Fruit fly (Drosophila melanogaster): ENCODE measurements around the gene Mrp4.

The Mrp4 gene

DNA sequence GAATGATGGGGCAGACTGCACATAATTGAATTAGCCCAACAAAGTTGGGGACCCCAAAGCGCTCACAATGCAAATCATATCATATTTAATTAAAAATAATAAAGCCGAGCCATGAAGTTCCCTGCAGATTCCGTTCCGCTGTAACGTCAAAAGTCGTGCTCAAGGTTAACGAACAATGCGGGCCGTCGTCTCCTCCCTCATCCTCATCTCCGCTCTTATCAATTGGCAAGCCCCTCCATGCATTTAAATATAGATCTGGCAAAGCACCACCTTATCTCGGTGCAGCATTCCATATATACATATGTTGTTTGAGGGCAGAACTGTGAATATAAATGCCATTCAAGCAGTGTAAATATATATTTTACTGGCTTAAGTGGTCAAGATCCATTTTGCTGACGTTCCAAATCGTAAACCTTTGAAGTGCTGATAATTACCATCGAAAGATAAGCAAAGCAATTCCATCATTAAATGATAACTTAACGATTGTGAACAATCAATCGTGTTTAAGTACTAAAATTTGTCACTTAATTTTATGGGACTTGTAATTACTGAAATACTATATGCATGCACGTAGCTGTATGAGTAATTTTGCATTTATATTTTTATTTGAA is 4.2 kb upstream of the Mrp4 start:
- TF ChIP-seq Myc (optimal IDR thresholded peaks at IDR 0.05) = no peak
- TF ChIP-seq h (optimal IDR thresholded peaks at IDR 0.05) = no peak
- TF ChIP-seq ttk (optimal IDR thresholded peaks at IDR 0.05) = no peak

DNA sequence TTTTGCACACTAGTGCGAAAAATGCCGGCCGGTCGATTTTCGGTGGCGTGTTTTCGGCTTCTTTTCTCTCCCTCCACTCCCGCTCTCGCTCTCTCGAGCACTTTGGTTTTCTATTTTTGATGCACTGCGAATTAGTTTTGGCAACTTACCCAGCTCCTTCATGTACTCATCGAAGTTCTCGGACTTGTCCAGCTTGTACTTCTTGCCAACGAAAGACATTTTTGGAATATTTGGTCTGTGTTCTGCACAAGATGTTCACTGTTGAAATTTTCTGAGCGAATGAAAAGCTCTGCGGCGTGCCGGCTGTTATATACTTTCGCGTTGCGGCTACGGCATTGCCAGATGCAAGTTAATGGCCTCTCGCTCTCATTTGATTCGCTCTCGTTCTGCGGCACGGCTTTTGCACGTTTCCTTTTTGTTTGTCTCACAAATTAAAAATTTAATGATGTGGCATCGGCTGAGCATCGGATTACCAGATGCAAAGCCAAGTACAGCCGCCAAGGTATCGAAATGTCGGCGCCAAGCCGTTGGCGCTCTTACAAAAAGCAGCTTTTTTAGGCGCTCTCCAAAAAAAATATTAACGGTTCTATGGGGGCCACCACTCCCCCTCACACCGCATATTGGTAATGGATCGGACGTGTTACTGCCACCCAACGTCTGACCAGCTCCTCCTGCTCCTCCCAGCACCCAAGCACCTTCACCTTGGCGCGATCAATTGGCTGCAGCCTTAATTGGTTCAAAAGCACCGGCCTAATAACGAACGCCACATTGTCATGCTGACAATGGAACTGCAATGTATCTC is 2.1 kb upstream of the Mrp4 start, which contains the start of the genes fabp and sea:
Gene fabp, minus strand, starts transcription at position 286 of the 802 bp plus-strand sequence.
Gene sea, minus strand, starts transcription at position 286 of the 802 bp plus-strand sequence.
- no peak for TF ChIP-seq psq (optimal IDR thresholded peaks at IDR 0.05)
- no peak for TF ChIP-seq Myc (optimal IDR thresholded peaks at IDR 0.05)
- TF ChIP-seq Sin3A (optimal IDR thresholded peaks at IDR 0.05) = no peak

DNA sequence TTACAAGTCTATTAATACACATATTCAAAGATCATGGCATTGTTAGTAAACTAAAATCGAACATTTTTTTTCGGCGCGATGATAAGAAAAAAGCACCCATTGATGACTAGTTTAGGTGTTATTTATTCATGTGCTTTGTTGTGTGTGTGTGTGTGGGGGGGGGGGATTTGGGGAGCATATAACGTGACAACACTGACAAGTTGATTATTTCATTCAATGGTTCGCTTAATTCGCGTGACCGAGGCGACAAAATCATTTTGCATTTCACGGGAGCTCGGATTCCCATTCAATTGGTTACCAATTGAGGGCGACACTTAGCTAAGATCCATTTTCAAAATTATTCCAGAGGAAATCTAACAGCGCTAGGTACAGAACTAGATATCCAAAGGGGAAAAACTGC is 943 bp downstream of the Mrp4 start:
- no peak for TF ChIP-seq h (optimal IDR thresholded peaks at IDR 0.05)
- no peak for TF ChIP-seq insv (optimal IDR thresholded peaks at IDR 0.05)
- no peak for TF ChIP-seq Sin3A (optimal IDR thresholded peaks at IDR 0.05)
- TF ChIP-seq Myc (optimal IDR thresholded peaks at IDR 0.05) = no peak
- no peak for TF ChIP-seq ttk (optimal IDR thresholded peaks at IDR 0.05)
- no peak for TF ChIP-seq psq (optimal IDR thresholded peaks at IDR 0.05)

dm6 chr3R:11571408-11571807 is 2.4 kb downstream of the Mrp4 start:
- TF ChIP-seq h (optimal IDR thresholded peaks at IDR 0.05) = no peak

DNA sequence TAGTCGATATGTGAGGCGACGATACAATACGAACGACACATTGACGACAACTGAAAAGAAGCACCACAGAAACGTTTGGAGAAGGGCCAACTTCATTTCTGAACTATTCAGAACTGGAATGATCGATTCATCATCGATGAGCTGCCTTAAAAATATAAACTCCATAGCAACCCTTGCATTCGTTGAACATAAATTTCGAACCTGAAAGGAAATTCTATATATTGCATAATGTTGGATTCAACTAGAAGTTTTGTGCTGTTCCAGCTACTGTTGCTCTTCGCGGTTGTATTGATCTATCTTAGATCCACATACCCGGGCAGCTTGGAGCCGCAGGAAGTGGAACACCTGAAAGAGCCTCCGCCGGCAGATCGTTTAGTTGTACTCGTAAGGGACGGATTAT is 9.6 kb downstream of the Mrp4 start, which contains the start of the genes CG6790 and CG5342:
Gene CG6790, minus strand, starts transcription at position 101 of the 400 bp plus-strand sequence.
Gene CG5342, plus strand, starts transcription at position 182 of the 400 bp plus-strand sequence.
- TF ChIP-seq insv (optimal IDR thresholded peaks at IDR 0.05) (no peak), Sin3A (optimal IDR thresholded peaks at IDR 0.05) (no peak), h (optimal IDR thresholded peaks at IDR 0.05) (no peak), ttk (optimal IDR thresholded peaks at IDR 0.05) (no peak), psq (optimal IDR thresholded peaks at IDR 0.05) (no peak), Myc (optimal IDR thresholded peaks at IDR 0.05) (no peak)

DNA sequence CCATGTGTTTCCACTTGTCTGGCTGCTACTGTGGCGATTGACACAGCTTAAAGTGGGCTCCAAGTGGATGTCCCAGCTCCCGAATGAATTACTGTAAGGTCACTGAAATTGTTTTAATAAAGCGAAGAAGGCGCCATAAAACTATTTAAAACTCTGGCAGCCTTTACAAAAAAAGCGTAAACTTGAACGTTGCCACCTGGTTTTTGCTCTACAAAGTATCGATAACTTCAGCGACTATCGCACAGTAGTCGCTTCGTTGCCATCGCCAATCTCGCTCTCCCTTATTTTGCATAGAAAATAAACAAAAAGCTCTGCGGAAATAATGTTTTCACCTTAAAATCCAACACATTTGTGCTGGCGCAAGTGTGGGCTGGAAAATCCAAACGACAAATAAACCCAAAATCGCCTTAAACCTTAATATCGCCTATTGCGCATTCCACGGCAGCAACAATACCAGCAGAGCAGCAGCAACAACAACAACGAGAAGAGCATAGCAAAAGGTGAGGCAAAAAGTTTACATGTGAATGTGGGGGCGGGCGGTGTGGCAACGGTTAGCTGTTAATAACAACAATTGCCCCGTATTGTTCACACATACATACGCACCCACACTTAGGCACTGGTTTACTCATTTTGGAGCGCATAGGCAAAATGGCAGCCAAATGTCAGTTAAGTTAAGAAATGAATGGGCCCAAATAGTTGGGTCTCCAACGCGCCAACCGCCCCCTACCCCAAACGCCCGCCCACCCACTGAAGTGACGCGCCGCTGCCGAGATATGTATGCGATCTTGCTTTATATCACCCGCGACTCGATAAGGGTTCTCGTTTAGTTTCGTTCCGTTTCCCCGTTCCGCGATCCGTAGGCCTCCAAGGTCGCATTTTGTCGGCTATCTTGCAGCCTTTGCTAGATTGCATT is 12.5 kb downstream of the Mrp4 start, which contains the start of gene wkd:
Gene wkd, plus strand, starts transcription at position 237 of the 913 bp plus-strand sequence.
- TF ChIP-seq ttk (optimal IDR thresholded peaks at IDR 0.05) (no peak), Myc (optimal IDR thresholded peaks at IDR 0.05) (no peak), Sin3A (optimal IDR thresholded peaks at IDR 0.05) (no peak), h (optimal IDR thresholded peaks at IDR 0.05) (no peak), insv (optimal IDR thresholded peaks at IDR 0.05) (no peak), psq (optimal IDR thresholded peaks at IDR 0.05) (no peak)

DNA sequence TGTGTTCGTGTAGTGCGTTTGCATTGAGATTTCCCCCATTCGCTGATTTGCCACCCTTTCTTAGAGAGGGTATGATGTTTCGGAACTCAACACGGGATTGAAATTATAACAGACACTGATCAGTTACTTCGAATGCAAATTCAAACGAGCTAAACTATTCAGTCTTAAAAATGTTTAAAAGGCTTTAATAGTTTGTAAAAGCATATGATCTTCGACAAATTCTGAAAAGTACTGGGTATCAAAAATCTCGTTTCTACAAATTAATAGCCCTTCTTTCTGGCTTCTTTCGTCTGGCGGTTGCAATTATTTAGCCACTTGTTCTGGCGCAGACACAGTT is 13.2 kb downstream of the Mrp4 start:
- TF ChIP-seq insv (optimal IDR thresholded peaks at IDR 0.05) (no peak), psq (optimal IDR thresholded peaks at IDR 0.05) (no peak), Myc (optimal IDR thresholded peaks at IDR 0.05) (no peak), Sin3A (optimal IDR thresholded peaks at IDR 0.05) (no peak), h (optimal IDR thresholded peaks at IDR 0.05) (no peak)

DNA sequence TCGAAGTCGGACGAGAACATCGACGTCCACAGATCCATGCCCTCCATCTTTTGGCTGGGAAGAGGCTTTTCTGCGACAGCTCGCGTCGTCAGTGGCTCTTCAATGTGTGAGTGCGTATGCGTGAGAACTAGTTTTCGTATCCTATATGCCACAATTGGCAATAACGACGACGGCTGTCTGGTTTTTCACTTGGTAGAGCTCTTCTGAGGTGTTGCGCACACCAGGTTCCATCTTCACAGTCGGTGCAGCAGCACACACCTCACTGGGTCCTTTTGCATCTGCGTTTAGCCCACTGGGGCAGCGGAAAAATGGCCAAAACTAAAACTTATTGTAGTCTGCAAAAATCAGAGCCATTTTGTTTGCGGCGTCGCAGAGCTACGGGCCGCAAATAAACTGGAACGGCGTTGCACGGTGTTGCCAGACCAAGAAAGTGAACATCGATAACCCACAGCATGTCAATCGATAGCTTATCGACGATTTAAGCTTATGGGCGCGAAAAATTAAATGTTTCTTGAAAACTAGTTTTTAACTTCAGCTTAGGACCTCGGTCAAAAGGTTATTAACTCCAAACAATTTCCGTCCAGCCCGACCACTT is 20.8 kb downstream of the Mrp4 start, which contains the start of gene CG6791:
Gene CG6791, minus strand, starts transcription at position 383 of the 595 bp plus-strand sequence.
- no peak for TF ChIP-seq insv (optimal IDR thresholded peaks at IDR 0.05)
- no peak for TF ChIP-seq Sin3A (optimal IDR thresholded peaks at IDR 0.05)
- no peak for TF ChIP-seq psq (optimal IDR thresholded peaks at IDR 0.05)
- no peak for TF ChIP-seq Myc (optimal IDR thresholded peaks at IDR 0.05)
- no peak for TF ChIP-seq ttk (optimal IDR thresholded peaks at IDR 0.05)
- no peak for TF ChIP-seq h (optimal IDR thresholded peaks at IDR 0.05)

dm6 chr3R:11595523-11595922 is 26.5 kb downstream of the Mrp4 start:
- no peak for TF ChIP-seq h (optimal IDR thresholded peaks at IDR 0.05)
- TF ChIP-seq ttk (optimal IDR thresholded peaks at IDR 0.05) = no peak
- no peak for TF ChIP-seq Sin3A (optimal IDR thresholded peaks at IDR 0.05)
- TF ChIP-seq psq (optimal IDR thresholded peaks at IDR 0.05) = no peak
- no peak for TF ChIP-seq Myc (optimal IDR thresholded peaks at IDR 0.05)

- TF ChIP-seq ttk (optimal IDR thresholded peaks at IDR 0.05) (no peak), Sin3A (optimal IDR thresholded peaks at IDR 0.05) (no peak), h (optimal IDR thresholded peaks at IDR 0.05) (no peak), psq (optimal IDR thresholded peaks at IDR 0.05) (no peak), insv (optimal IDR thresholded peaks at IDR 0.05) (no peak), Myc (optimal IDR thresholded peaks at IDR 0.05) (no peak)
Observed at dm6 chr3R:11603136-11603535, 34.1 kb downstream of the Mrp4 start.

- TF ChIP-seq h (optimal IDR thresholded peaks at IDR 0.05) = no peak
Observed at dm6 chr3R:11604654-11605436, 35.8 kb downstream of the Mrp4 start.
